Fruit fly (Drosophila melanogaster) whole organism, prepupa: ENCODE results near the gene CG42857.
A peak's percentile ranks its signal among the peaks of the same experiment; 100 is the strongest.

ENCODE experiments used
- CG10631 ChIP-seq: fragments of 200-800 bp; sonication (Bioruptor generic); optimal IDR thresholded peaks from 2 replicates; lab custom pipeline; 2016; ENCODE audit warnings: missing biosample characterization, missing genetic modification characterization
- CG10669 ChIP-seq: fragments of 200-800 bp; sonication (Bioruptor generic); optimal IDR thresholded peaks from 3 replicates; lab custom pipeline; 2018; ENCODE audit warnings: missing biosample characterization, mild to moderate bottlenecking, missing genetic modification characterization, moderate library complexity
- CG11294 ChIP-seq: fragments of 200-800 bp; sonication (Bioruptor generic); IDR thresholded peaks from 2 replicates; pipeline ENCODE4 v1.3.6; 2022; ENCODE audit warnings: missing biosample characterization, missing genetic modification characterization
- CG11762 ChIP-seq: fragments of 200-800 bp; sonication (Bioruptor generic); optimal IDR thresholded peaks from 3 replicates; lab custom pipeline; 2016; ENCODE audit warnings: missing biosample characterization, missing genetic modification characterization; ENCODE audit not compliant: insufficient read depth
- CG11902 ChIP-seq: fragments of 200-800 bp; sonication (Bioruptor generic); optimal IDR thresholded peaks from 3 replicates; lab custom pipeline; 2016; ENCODE audit warnings: missing biosample characterization, missing genetic modification characterization
- CG15336 ChIP-seq: fragments of 200-800 bp; sonication (Bioruptor generic); IDR thresholded peaks from 2 replicates; pipeline ENCODE4 v1.3.6; 2022; ENCODE audit warnings: missing biosample characterization, missing genetic modification characterization
- CG16779 ChIP-seq: fragments of 200-800 bp; sonication (Bioruptor generic); optimal IDR thresholded peaks from 3 replicates; lab custom pipeline; 2017; ENCODE audit warnings: missing biosample characterization, mild to moderate bottlenecking, missing genetic modification characterization
- CG31627 ChIP-seq: fragments of 200-800 bp; sonication (Bioruptor generic); optimal IDR thresholded peaks from 3 replicates; lab custom pipeline; 2016; ENCODE audit warnings: missing biosample characterization, missing genetic modification characterization
- CG32006 ChIP-seq: fragments of 200-800 bp; sonication (Bioruptor generic); optimal IDR thresholded peaks from 3 replicates; lab custom pipeline; 2017; ENCODE audit warnings: missing biosample characterization, mild to moderate bottlenecking, missing genetic modification characterization
- CG34406 ChIP-seq: fragments of 200-800 bp; sonication (Bioruptor generic); optimal IDR thresholded peaks from 3 replicates; lab custom pipeline; 2016; ENCODE audit warnings: missing biosample characterization, missing genetic modification characterization
- CG3919 ChIP-seq: fragments of 200-800 bp; sonication (Bioruptor generic); optimal IDR thresholded peaks from 3 replicates; lab custom pipeline; 2016; ENCODE audit warnings: missing biosample characterization, missing genetic modification characterization
- CG4318 ChIP-seq: fragments of 200-800 bp; sonication (Bioruptor generic); optimal IDR thresholded peaks from 3 replicates; lab custom pipeline; 2017; ENCODE audit warnings: missing biosample characterization, mild to moderate bottlenecking, missing genetic modification characterization
- CG6163 ChIP-seq: fragments of 200-800 bp; sonication (Bioruptor generic); IDR thresholded peaks from 3 replicates; pipeline ENCODE4 v1.3.6; 2022; ENCODE audit warnings: missing biosample characterization, missing genetic modification characterization
- CG6276 ChIP-seq: fragments of 200-800 bp; sonication (Bioruptor generic); optimal IDR thresholded peaks from 2 replicates; lab custom pipeline; 2017; ENCODE audit warnings: missing biosample characterization, mild to moderate bottlenecking, missing genetic modification characterization
- CG6792 ChIP-seq: fragments of 200-800 bp; sonication (Bioruptor generic); optimal IDR thresholded peaks from 3 replicates; lab custom pipeline; 2016; ENCODE audit warnings: missing biosample characterization, missing genetic modification characterization
- CG6854 ChIP-seq: fragments of 200-800 bp; sonication (Bioruptor generic); optimal IDR thresholded peaks from 2 replicates; lab custom pipeline; 2017; ENCODE audit warnings: missing biosample characterization, mild to moderate bottlenecking, missing genetic modification characterization
- CG7368 ChIP-seq: fragments of 200-800 bp; sonication (Bioruptor generic); optimal IDR thresholded peaks from 3 replicates; lab custom pipeline; 2016; ENCODE audit warnings: missing biosample characterization, missing genetic modification characterization
- CG8119 ChIP-seq: fragments of 200-800 bp; sonication (Bioruptor generic); IDR thresholded peaks from 3 replicates; pipeline ENCODE4 v1.3.6; 2022; ENCODE audit warnings: missing biosample characterization, missing genetic modification characterization
- CG8319 ChIP-seq: fragments of 200-800 bp; sonication (Bioruptor generic); optimal IDR thresholded peaks from 3 replicates; lab custom pipeline; 2016; ENCODE audit warnings: missing biosample characterization, missing genetic modification characterization
- CG8632 ChIP-seq: fragments of 200-800 bp; sonication (Bioruptor generic); optimal IDR thresholded peaks from 3 replicates; lab custom pipeline; 2016; ENCODE audit warnings: missing biosample characterization, missing genetic modification characterization
- CG9139 ChIP-seq: fragments of 200-800 bp; sonication (Bioruptor generic); optimal IDR thresholded peaks from 3 replicates; lab custom pipeline; 2017; ENCODE audit warnings: missing biosample characterization, mild to moderate bottlenecking, missing genetic modification characterization
- Eip75B ChIP-seq: fragments of 200-800 bp; sonication (Bioruptor generic); optimal IDR thresholded peaks from 3 replicates; lab custom pipeline; 2016; ENCODE audit warnings: missing biosample characterization, missing genetic modification characterization
- Eip78C ChIP-seq: fragments of 200-800 bp; sonication (Bioruptor generic); peaks from one replicate; lab custom pipeline; 2016; ENCODE audit warnings: missing biosample characterization, missing genetic modification characterization
- Eip93F ChIP-seq: fragments of 200-800 bp; sonication (Bioruptor generic); optimal IDR thresholded peaks from 2 replicates; lab custom pipeline; 2016; ENCODE audit warnings: missing biosample characterization, mild to moderate bottlenecking, missing genetic modification characterization
- Ets96B ChIP-seq: fragments of 200-800 bp; optimal IDR thresholded peaks from 2 replicates; lab custom pipeline; 2019; ENCODE audit warnings: missing biosample characterization, mild to moderate bottlenecking, missing genetic modification characterization, moderate library complexity
- Gug ChIP-seq: fragments of 200-800 bp; sonication (Bioruptor generic); IDR thresholded peaks from 2 replicates; pipeline ENCODE4 v1.3.6; 2022; ENCODE audit warnings: missing biosample characterization, missing genetic modification characterization
- Hr38 ChIP-seq: sonication (Bioruptor generic); optimal IDR thresholded peaks from 2 replicates; lab custom pipeline; 2016; ENCODE audit warnings: missing biosample characterization, missing genetic modification characterization
- Hr39 ChIP-seq: fragments of 200-800 bp; sonication (Bioruptor generic); optimal IDR thresholded peaks from 2 replicates; lab custom pipeline; 2016; ENCODE audit warnings: missing biosample characterization, missing genetic modification characterization
- Hr4 ChIP-seq: fragments of 200-800 bp; sonication (Bioruptor generic); optimal IDR thresholded peaks from 3 replicates; lab custom pipeline; 2016; ENCODE audit warnings: missing biosample characterization, missing genetic modification characterization
- Lpt ChIP-seq: fragments of 200-800 bp; sonication (Bioruptor generic); optimal IDR thresholded peaks from 3 replicates; lab custom pipeline; 2016; ENCODE audit warnings: missing biosample characterization, missing genetic modification characterization
- Met ChIP-seq: fragments of 200-800 bp; sonication (Bioruptor generic); optimal IDR thresholded peaks from 3 replicates; lab custom pipeline; 2016; ENCODE audit warnings: missing biosample characterization, missing genetic modification characterization
- OdsH ChIP-seq: fragments of 200-800 bp; sonication (Bioruptor generic); optimal IDR thresholded peaks from 3 replicates; lab custom pipeline; 2016; ENCODE audit warnings: missing biosample characterization, missing genetic modification characterization
- Smox ChIP-seq: fragments of 200-800 bp; sonication (Bioruptor generic); optimal IDR thresholded peaks from 3 replicates; lab custom pipeline; 2016; ENCODE audit warnings: missing biosample characterization, missing genetic modification characterization
- Sox102F ChIP-seq: fragments of 200-800 bp; sonication (Bioruptor generic); optimal IDR thresholded peaks from 2 replicates; lab custom pipeline; 2016; ENCODE audit warnings: missing biosample characterization, mild to moderate bottlenecking, missing genetic modification characterization
- Sox14 ChIP-seq: fragments of 200-800 bp; sonication (Bioruptor generic); optimal IDR thresholded peaks from 3 replicates; lab custom pipeline; 2016; ENCODE audit warnings: missing biosample characterization, missing genetic modification characterization
- Sox15 ChIP-seq: fragments of 200-800 bp; sonication (Bioruptor generic); optimal IDR thresholded peaks from 3 replicates; lab custom pipeline; 2016; ENCODE audit warnings: missing biosample characterization, missing genetic modification characterization
- achi ChIP-seq: fragments of 200-800 bp; sonication (Bioruptor generic); optimal IDR thresholded peaks from 3 replicates; lab custom pipeline; 2016; ENCODE audit warnings: missing biosample characterization, missing genetic modification characterization
- acj6 ChIP-seq: fragments of 200-800 bp; sonication (Bioruptor generic); optimal IDR thresholded peaks from 3 replicates; lab custom pipeline; 2016; ENCODE audit warnings: missing biosample characterization, missing genetic modification characterization
- cyc ChIP-seq: fragments of 200-800 bp; sonication (Bioruptor generic); optimal IDR thresholded peaks from 3 replicates; lab custom pipeline; 2016; ENCODE audit warnings: missing biosample characterization, missing genetic modification characterization
- dsx ChIP-seq: fragments of 200-800 bp; optimal IDR thresholded peaks from 3 replicates; lab custom pipeline; 2019; ENCODE audit warnings: missing biosample characterization, mild to moderate bottlenecking, missing genetic modification characterization, moderate library complexity; ENCODE audit not compliant: poor library complexity, severe bottlenecking
- eg ChIP-seq: fragments of 200-800 bp; sonication (Bioruptor generic); IDR thresholded peaks from 3 replicates; pipeline ENCODE4 v1.3.6; 2022; ENCODE audit warnings: missing biosample characterization, missing genetic modification characterization
- esn ChIP-seq: fragments of 200-800 bp; sonication (Bioruptor generic); optimal IDR thresholded peaks from 2 replicates; lab custom pipeline; 2016; ENCODE audit warnings: missing biosample characterization, mild to moderate bottlenecking, missing genetic modification characterization, moderate library complexity
- fd59A ChIP-seq: fragments of 200-800 bp; sonication (Bioruptor generic); optimal IDR thresholded peaks from 2 replicates; lab custom pipeline; 2017; ENCODE audit warnings: missing biosample characterization, mild to moderate bottlenecking, missing genetic modification characterization, missing genetic modification reagents
- fkh ChIP-seq: fragments of 200-800 bp; sonication (Bioruptor generic); optimal IDR thresholded peaks from 3 replicates; lab custom pipeline; 2017; ENCODE audit warnings: missing biosample characterization, mild to moderate bottlenecking, missing genetic modification characterization, moderate library complexity
- lz ChIP-seq: fragments of 200-800 bp; sonication (Bioruptor generic); optimal IDR thresholded peaks from 3 replicates; lab custom pipeline; 2016; ENCODE audit warnings: missing biosample characterization, missing genetic modification characterization
- net ChIP-seq: fragments of 200-800 bp; sonication (Bioruptor generic); optimal IDR thresholded peaks from 3 replicates; lab custom pipeline; 2016; ENCODE audit warnings: missing biosample characterization, missing genetic modification characterization
- pdm3 ChIP-seq: fragments of 200-800 bp; sonication (Bioruptor generic); optimal IDR thresholded peaks from 3 replicates; lab custom pipeline; 2016; ENCODE audit warnings: missing biosample characterization, missing genetic modification characterization
- salr ChIP-seq, 2 experiments: fragments of 200-800 bp; sonication (Bioruptor generic); optimal IDR thresholded peaks; 3 replicates each; lab custom pipeline; 2016 to 2018; ENCODE audit warnings: missing biosample characterization in 2 of 2, missing genetic modification characterization in 2 of 2, mild to moderate bottlenecking in 1 of 2
- spab ChIP-seq: fragments of 200-800 bp; sonication (Bioruptor generic); optimal IDR thresholded peaks from 2 replicates; lab custom pipeline; 2017; ENCODE audit warnings: missing biosample characterization, mild to moderate bottlenecking, missing genetic modification characterization, missing genetic modification reagents
- ss ChIP-seq, 2 experiments: fragments of 200-800 bp; sonication (Bioruptor generic); optimal IDR thresholded peaks; 2 replicates in 1 of 2; 3 replicates in 1 of 2; lab custom pipeline; 2017 to 2018; ENCODE audit warnings: mild to moderate bottlenecking in 2 of 2, missing biosample characterization in 2 of 2, missing genetic modification characterization in 2 of 2, moderate library complexity in 1 of 2
- topi ChIP-seq: fragments of 200-800 bp; sonication (Bioruptor generic); optimal IDR thresholded peaks from 3 replicates; lab custom pipeline; 2016; ENCODE audit warnings: missing biosample characterization, missing genetic modification characterization
- vri ChIP-seq: fragments of 200-800 bp; sonication (Bioruptor generic); optimal IDR thresholded peaks from 3 replicates; lab custom pipeline; 2016; ENCODE audit warnings: missing biosample characterization, mild to moderate bottlenecking, missing genetic modification characterization

CG42857 gene

dm6 chr3R:9783240-9783917 is 37.6 kb downstream of the CG42857 start:
- TF ChIP-seq OdsH: no peak
- no peak; the same call in 2 of the 3 replicates for TF ChIP-seq CG8119
- no peak for TF ChIP-seq fkh (GFP tag; lab: Kevin White, UChicago)
- no peak for TF ChIP-seq spab (GFP tag; lab: Kevin White, UChicago)
- TF ChIP-seq net (GFP tag; lab: Kevin White, UChicago): no peak
- no peak for TF ChIP-seq Sox102F (GFP tag; lab: Kevin White, UChicago)
- no peak for TF ChIP-seq ss (GFP tag; optimal IDR thresholded peaks at IDR 0.05; lab: Kevin White, UChicago)
- no peak for TF ChIP-seq CG6792
- TF ChIP-seq Ets96B (tag; lab: Kevin White, UChicago): peak; percentile 9
- TF ChIP-seq lz (GFP tag; lab: Kevin White, UChicago): no peak
- no peak for TF ChIP-seq Sox14 (GFP tag; lab: Kevin White, UChicago)
- no peak for TF ChIP-seq Eip75B (GFP tag; lab: Kevin White, UChicago)
- no peak for TF ChIP-seq CG9139
- TF ChIP-seq CG8632 (GFP tag; lab: Kevin White, UChicago): no peak
- TF ChIP-seq fd59A (GFP tag; lab: Kevin White, UChicago): no peak
- peak; percentile 7 for TF ChIP-seq esn (GFP tag; lab: Kevin White, UChicago)
- no peak for TF ChIP-seq CG6276 (GFP tag; lab: Kevin White, UChicago)
- TF ChIP-seq Hr38 (GFP tag; lab: Kevin White, UChicago): no peak
- TF ChIP-seq Gug (GFP tag; lab: Robert Waterston, UW): no peak
- no peak for TF ChIP-seq CG11762
- no peak for TF ChIP-seq CG11294 (GFP tag; lab: Robert Waterston, UW)
- no peak for TF ChIP-seq CG10669
- TF ChIP-seq Sox15 (GFP tag; lab: Kevin White, UChicago): no peak
- peak; percentile 41 for TF ChIP-seq CG32006 (GFP tag; lab: Kevin White, UChicago)
- TF ChIP-seq Lpt (GFP tag; lab: Kevin White, UChicago): no peak
- no peak for TF ChIP-seq pdm3 (GFP tag; lab: Kevin White, UChicago)
- TF ChIP-seq achi (GFP tag; lab: Kevin White, UChicago): no peak
- no peak for TF ChIP-seq CG16779 (tag; lab: Kevin White, UChicago)
- peak; percentile 32 for TF ChIP-seq CG10631 (GFP tag; lab: Kevin White, UChicago)
- TF ChIP-seq CG6163 (GFP tag; lab: Robert Waterston, UW): no peak
- no peak for TF ChIP-seq CG8319
- TF ChIP-seq Eip78C: peak; percentile 55
- TF ChIP-seq salr (GFP tag; optimal IDR thresholded peaks at IDR 0.05; lab: Kevin White, UChicago): no peak
- TF ChIP-seq Eip93F (GFP tag; lab: Kevin White, UChicago): no peak
- TF ChIP-seq CG7368: no peak
- TF ChIP-seq CG11902 (GFP tag; lab: Kevin White, UChicago): no peak
- TF ChIP-seq CG31627 (GFP tag; lab: Kevin White, UChicago): no peak
- TF ChIP-seq Met: no peak
- TF ChIP-seq Hr39 (GFP tag; lab: Kevin White, UChicago): no peak
- TF ChIP-seq CG15336 (GFP tag; lab: Robert Waterston, UW): peak; percentile 42
- TF ChIP-seq cyc (GFP tag; lab: Kevin White, UChicago): no peak
- TF ChIP-seq eg (GFP tag; lab: Robert Waterston, UW): peak; percentile 36; the same call in 1 of the 3 replicates
- no peak for TF ChIP-seq dsx (GFP tag; lab: Kevin White, UChicago)
- TF ChIP-seq vri (GFP tag; lab: Kevin White, UChicago): peak; percentile 23
- no peak for TF ChIP-seq CG3919 (GFP tag; lab: Kevin White, UChicago)
- no peak for TF ChIP-seq topi
- no peak for TF ChIP-seq CG4318
- TF ChIP-seq acj6: peak; percentile 5
- TF ChIP-seq Hr4: peak; percentile 0
- TF ChIP-seq CG6854 (GFP tag; lab: Kevin White, UChicago): no peak
- no peak for TF ChIP-seq Smox (GFP tag; lab: Kevin White, UChicago)
- no peak for TF ChIP-seq CG34406 (GFP tag; lab: Kevin White, UChicago)
